Fruit fly (Drosophila melanogaster) whole organism, embryonic: ENCODE measurements around the gene CG8135.

Source experiments
- Atf-2 ChIP-seq: fragments of 200-800 bp; sonication (Bioruptor generic); optimal IDR thresholded peaks from 2 replicates; lab custom pipeline; 2016; ENCODE audit warnings: missing biosample characterization, missing genetic modification characterization
- CG10565 ChIP-seq: fragments of 200-800 bp; sonication (Bioruptor generic); optimal IDR thresholded peaks from 3 replicates; lab custom pipeline; 2016; ENCODE audit warnings: missing biosample characterization, mild to moderate bottlenecking, missing genetic modification characterization
- CG11695 ChIP-seq: fragments of 200-800 bp; sonication (Bioruptor generic); IDR thresholded peaks from 3 replicates; pipeline ENCODE4 v1.3.6; 2022; ENCODE audit warnings: missing biosample characterization, missing genetic modification characterization
- CG11696 ChIP-seq: fragments of 200-800 bp; sonication (Bioruptor generic); IDR thresholded peaks from 2 replicates; pipeline ENCODE4 v1.3.6; 2022; ENCODE audit warnings: missing biosample characterization, missing genetic modification characterization
- CG1233 ChIP-seq: fragments of 200-800 bp; sonication (Bioruptor generic); optimal IDR thresholded peaks from 4 replicates; lab custom pipeline; 2018; ENCODE audit warnings: missing biosample characterization, mild to moderate bottlenecking, missing genetic modification characterization
- CG15514 ChIP-seq: fragments of 200-800 bp; sonication (Bioruptor generic); optimal IDR thresholded peaks from 3 replicates; lab custom pipeline; 2017; ENCODE audit warnings: missing biosample characterization, missing genetic modification characterization, mild to moderate bottlenecking, moderate library complexity, missing genetic modification reagents
- CG17328 ChIP-seq: fragments of 200-800 bp; sonication (Bioruptor generic); IDR thresholded peaks from 2 replicates; pipeline ENCODE4 v1.3.6; 2022; ENCODE audit warnings: missing biosample characterization, missing genetic modification characterization
- CG17612 ChIP-seq: fragments of 200-800 bp; sonication (Bioruptor generic); IDR thresholded peaks from 2 replicates; pipeline ENCODE4 v1.3.6; 2022; ENCODE audit warnings: missing biosample characterization, missing genetic modification characterization
- CG17802 ChIP-seq: fragments of 200-800 bp; sonication (Bioruptor generic); optimal IDR thresholded peaks from 2 replicates; lab custom pipeline; 2018; ENCODE audit warnings: missing biosample characterization, mild to moderate bottlenecking, missing genetic modification characterization, moderate library complexity
- CG31441 ChIP-seq: fragments of 200-800 bp; sonication (Bioruptor generic); IDR thresholded peaks from 2 replicates; pipeline ENCODE4 v1.3.6; 2022; ENCODE audit warnings: missing biosample characterization, missing genetic modification characterization
- CG42726 ChIP-seq: fragments of 200-800 bp; sonication (Bioruptor generic); IDR thresholded peaks from 2 replicates; pipeline ENCODE4 v1.3.6; 2022; ENCODE audit warnings: missing biosample characterization, missing genetic modification characterization; ENCODE audit not compliant: partially characterized antibody
- CG5245 ChIP-seq: fragments of 200-800 bp; sonication (Bioruptor generic); optimal IDR thresholded peaks from 3 replicates; lab custom pipeline; 2016; ENCODE audit warnings: missing biosample characterization, missing genetic modification characterization
- CG7786 ChIP-seq: fragments of 200-800 bp; sonication (Bioruptor generic); optimal IDR thresholded peaks from 2 replicates; lab custom pipeline; 2016; ENCODE audit warnings: missing biosample characterization, missing genetic modification characterization
- CG8388 ChIP-seq: fragments of 200-800 bp; sonication (Bioruptor generic); optimal IDR thresholded peaks from 2 replicates; lab custom pipeline; 2019; ENCODE audit warnings: missing biosample characterization, mild to moderate bottlenecking, missing genetic modification characterization, moderate library complexity
- CG8765 ChIP-seq: fragments of 200-800 bp; sonication (Bioruptor generic); IDR thresholded peaks from 2 replicates; pipeline ENCODE4 v1.3.6; 2022; ENCODE audit warnings: missing biosample characterization, missing genetic modification characterization
- CG8944 ChIP-seq: fragments of 200-800 bp; sonication (Bioruptor generic); optimal IDR thresholded peaks from 3 replicates; lab custom pipeline; 2016; ENCODE audit warnings: missing biosample characterization, missing genetic modification characterization
- Dll ChIP-seq: fragments of 200-800 bp; sonication (Bioruptor generic); IDR thresholded peaks from 4 replicates; pipeline ENCODE4 v1.3.6; 2022; ENCODE audit warnings: missing biosample characterization, missing genetic modification characterization; ENCODE audit not compliant: partially characterized antibody
- Doc3 ChIP-seq: fragments of 200-800 bp; sonication (Bioruptor generic); IDR thresholded peaks from 3 replicates; pipeline ENCODE4 v1.3.6; 2022; ENCODE audit warnings: missing biosample characterization, missing genetic modification characterization; ENCODE audit not compliant: partially characterized antibody
- E2f1 ChIP-seq: fragments of 200-800 bp; sonication (Bioruptor generic); IDR thresholded peaks from 2 replicates; pipeline ENCODE4 v1.3.6; 2022; ENCODE audit warnings: missing biosample characterization, missing genetic modification characterization
- HHEX ChIP-seq: fragments of 200-800 bp; sonication (Bioruptor generic); optimal IDR thresholded peaks from 3 replicates; lab custom pipeline; 2017; ENCODE audit warnings: missing biosample characterization, mild to moderate bottlenecking, missing genetic modification characterization, missing genetic modification reagents
- HLH3B ChIP-seq: fragments of 200-800 bp; sonication (Bioruptor generic); IDR thresholded peaks from 2 replicates; pipeline ENCODE4 v1.3.6; 2022; ENCODE audit warnings: missing biosample characterization, missing genetic modification characterization
- Hmx ChIP-seq: fragments of 200-800 bp; sonication (Bioruptor generic); optimal IDR thresholded peaks from 2 replicates; lab custom pipeline; 2016; ENCODE audit warnings: missing biosample characterization, missing genetic modification characterization
- Lim3 ChIP-seq: fragments of 200-800 bp; sonication (Bioruptor generic); IDR thresholded peaks from 2 replicates; pipeline ENCODE4 v1.3.6; 2022; ENCODE audit warnings: missing biosample characterization, missing genetic modification characterization
- Max ChIP-seq: fragments of 200-800 bp; sonication (Bioruptor generic); optimal IDR thresholded peaks from 2 replicates; lab custom pipeline; 2016; ENCODE audit warnings: missing biosample characterization, mild to moderate bottlenecking, missing genetic modification characterization
- Nf-YA ChIP-seq: fragments of 200-800 bp; sonication (Bioruptor generic); IDR thresholded peaks from 2 replicates; pipeline ENCODE4 v1.3.6; 2022; ENCODE audit warnings: missing biosample characterization, missing genetic modification characterization
- Oaz ChIP-seq: fragments of 200-800 bp; sonication (Bioruptor generic); IDR thresholded peaks from 2 replicates; pipeline ENCODE4 v1.3.6; 2022; ENCODE audit warnings: missing biosample characterization, missing genetic modification characterization
- Oli ChIP-seq: fragments of 200-800 bp; sonication (Bioruptor generic); optimal IDR thresholded peaks from 2 replicates; lab custom pipeline; 2018; ENCODE audit warnings: missing biosample characterization, mild to moderate bottlenecking, missing genetic modification characterization, moderate library complexity
- Optix ChIP-seq: fragments of 200-800 bp; sonication (Bioruptor generic); IDR thresholded peaks from 3 replicates; pipeline ENCODE4 v1.3.6; 2022; ENCODE audit warnings: missing biosample characterization, missing genetic modification characterization
- Pdp1 ChIP-seq, 2 experiments: fragments of 200-800 bp; sonication (Bioruptor generic); optimal IDR thresholded peaks; 3 replicates each; lab custom pipeline; 2016; ENCODE audit warnings: missing biosample characterization in 2 of 2, missing genetic modification characterization in 2 of 2, mild to moderate bottlenecking in 1 of 2, moderate library complexity in 1 of 2
- Sry-δ ChIP-seq: fragments of 200-800 bp; sonication (Bioruptor generic); optimal IDR thresholded peaks from 2 replicates; lab custom pipeline; 2016; ENCODE audit warnings: missing biosample characterization, missing genetic modification characterization
- Taf1 ChIP-seq: fragments of 200-800 bp; sonication (Bioruptor generic); IDR thresholded peaks from 2 replicates; pipeline ENCODE4 v1.3.6; 2022; ENCODE audit warnings: missing biosample characterization, missing genetic modification characterization
- al ChIP-seq: fragments of 200-800 bp; sonication (Bioruptor generic); IDR thresholded peaks from 2 replicates; pipeline ENCODE4 v1.3.6; 2022; ENCODE audit warnings: missing biosample characterization, missing genetic modification characterization
- az2 ChIP-seq: fragments of 200-800 bp; sonication (Bioruptor generic); optimal IDR thresholded peaks from 3 replicates; lab custom pipeline; 2016; ENCODE audit warnings: missing biosample characterization, missing genetic modification characterization
- cato ChIP-seq: fragments of 200-800 bp; sonication (Bioruptor generic); optimal IDR thresholded peaks from 2 replicates; lab custom pipeline; 2016; ENCODE audit warnings: missing biosample characterization, missing genetic modification characterization, borderline replicate concordance
- chn ChIP-seq: fragments of 200-800 bp; sonication (Bioruptor generic); optimal IDR thresholded peaks from 2 replicates; lab custom pipeline; 2016; ENCODE audit warnings: missing biosample characterization, missing genetic modification characterization
- cwo ChIP-seq: fragments of 200-800 bp; sonication (Bioruptor generic); optimal IDR thresholded peaks from 3 replicates; lab custom pipeline; 2017; ENCODE audit warnings: missing biosample characterization, missing genetic modification characterization, mild to moderate bottlenecking, moderate library complexity, missing genetic modification reagents
- disco-r ChIP-seq: fragments of 200-800 bp; sonication (Bioruptor generic); optimal IDR thresholded peaks from 2 replicates; lab custom pipeline; 2016; ENCODE audit warnings: missing biosample characterization, missing genetic modification characterization
- dmrt11E ChIP-seq: fragments of 200-800 bp; sonication (Bioruptor generic); optimal IDR thresholded peaks from 3 replicates; lab custom pipeline; 2018; ENCODE audit warnings: missing biosample characterization, mild to moderate bottlenecking, missing genetic modification characterization, moderate library complexity
- esg ChIP-seq: fragments of 200-800 bp; sonication (Bioruptor generic); conservative IDR thresholded peaks from 2 replicates; pipeline ENCODE4 v1.3.6; 2022; ENCODE audit warnings: missing biosample characterization, missing genetic modification characterization
- gem ChIP-seq: fragments of 200-800 bp; sonication (Bioruptor generic); optimal IDR thresholded peaks from 2 replicates; lab custom pipeline; 2019; ENCODE audit warnings: missing biosample characterization, mild to moderate bottlenecking, missing genetic modification characterization, moderate library complexity
- gfzf ChIP-seq: fragments of 200-800 bp; sonication (Bioruptor generic); optimal IDR thresholded peaks from 2 replicates; lab custom pipeline; 2016; ENCODE audit warnings: missing biosample characterization, mild to moderate bottlenecking, missing genetic modification characterization, moderate library complexity
- gsb-n ChIP-seq: fragments of 200-800 bp; sonication (Bioruptor generic); optimal IDR thresholded peaks from 3 replicates; lab custom pipeline; 2018; ENCODE audit warnings: missing biosample characterization, mild to moderate bottlenecking, missing genetic modification characterization
- ind ChIP-seq: fragments of 200-800 bp; sonication (Bioruptor generic); optimal IDR thresholded peaks from 3 replicates; lab custom pipeline; 2016; ENCODE audit warnings: missing biosample characterization, missing genetic modification characterization
- jigr1 ChIP-seq: fragments of 200-800 bp; sonication (Bioruptor generic); IDR thresholded peaks from 3 replicates; pipeline ENCODE4 v1.3.6; 2022; ENCODE audit warnings: missing biosample characterization, missing genetic modification characterization
- kay ChIP-seq: fragments of 200-800 bp; sonication (Bioruptor generic); optimal IDR thresholded peaks from 2 replicates; lab custom pipeline; 2016; ENCODE audit warnings: missing biosample characterization, missing genetic modification characterization
- luna ChIP-seq: fragments of 200-800 bp; sonication (Bioruptor generic); optimal IDR thresholded peaks from 2 replicates; lab custom pipeline; 2016; ENCODE audit warnings: missing biosample characterization, missing genetic modification characterization
- pb ChIP-seq: fragments of 200-800 bp; sonication (Bioruptor generic); optimal IDR thresholded peaks from 3 replicates; lab custom pipeline; 2016; ENCODE audit warnings: missing biosample characterization, missing genetic modification characterization
- sug ChIP-seq: fragments of 200-800 bp; optimal IDR thresholded peaks from 2 replicates; lab custom pipeline; 2019; ENCODE audit warnings: missing biosample characterization, mild to moderate bottlenecking, missing genetic modification characterization, moderate library complexity
- wdn ChIP-seq: fragments of 200-800 bp; sonication (Bioruptor generic); IDR thresholded peaks from 2 replicates; pipeline ENCODE4 v1.3.6; 2022; ENCODE audit warnings: missing biosample characterization, missing genetic modification characterization
- zf30C ChIP-seq: fragments of 200-800 bp; sonication (Bioruptor generic); optimal IDR thresholded peaks from 3 replicates; lab custom pipeline; 2018; ENCODE audit warnings: missing biosample characterization, mild to moderate bottlenecking, missing genetic modification characterization
- zfh2 ChIP-seq: fragments of 200-800 bp; sonication (Bioruptor generic); optimal IDR thresholded peaks from 2 replicates; lab custom pipeline; 2016; ENCODE audit warnings: missing biosample characterization, missing genetic modification characterization

Gene CG8135

DNA sequence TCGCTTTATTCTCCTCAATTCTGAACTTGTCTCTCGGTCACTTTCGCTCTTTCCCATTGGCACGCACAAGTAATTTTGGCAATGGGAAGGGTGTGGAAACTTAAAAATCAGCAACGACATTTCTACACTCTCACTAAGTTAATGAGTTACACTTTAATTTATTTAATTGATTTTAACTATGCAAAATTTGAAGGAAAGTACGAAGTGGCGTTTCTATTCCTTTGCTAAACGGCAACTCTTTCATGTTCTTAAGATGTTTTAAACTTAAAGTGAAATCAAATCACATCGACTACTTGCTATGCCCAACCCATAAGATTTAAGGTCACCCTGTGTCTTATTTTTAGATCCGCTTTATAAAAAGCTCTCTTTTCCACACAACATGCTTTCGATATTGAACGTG is 33.8 kb upstream of the CG8135 start (continued):
- TF ChIP-seq Pdp1 (GFP tag; optimal IDR thresholded peaks at IDR 0.05; lab: Kevin White, UChicago), result peak; percentile 28 to 49
- no peak for TF ChIP-seq Sry-δ (GFP tag; lab: Kevin White, UChicago)
- no peak for TF ChIP-seq CG10565 (GFP tag; lab: Kevin White, UChicago)
- TF ChIP-seq CG31441, result peak; percentile 37; the same call in 1 of the 2 replicates
- no peak for TF ChIP-seq disco-r (GFP tag; lab: Kevin White, UChicago)
- TF ChIP-seq esg (GFP tag; lab: Robert Waterston, UW), result peak; percentile 62
- TF ChIP-seq kay, result no peak
- peak; percentile 49 for TF ChIP-seq ind (GFP tag; lab: Kevin White, UChicago)
- TF ChIP-seq Lim3 (GFP tag; lab: Robert Waterston, UW), result no peak
- TF ChIP-seq HHEX (GFP tag; lab: Kevin White, UChicago), result peak; percentile 57
- no peak for TF ChIP-seq Dll (GFP tag; lab: Robert Waterston, UW)
- peak; percentile 48 for TF ChIP-seq CG7786 (GFP tag; lab: Kevin White, UChicago)
- no peak for TF ChIP-seq Nf-YA (GFP tag; lab: Robert Waterston, UW)
- peak; percentile 52; the same call in 1 of the 2 replicates for TF ChIP-seq al
- TF ChIP-seq Taf1, result peak; percentile 29; the same call in 1 of the 2 replicates
- TF ChIP-seq CG8388, result no peak
- peak; percentile 35; the same call in 1 of the 2 replicates for TF ChIP-seq E2f1 (GFP tag; lab: Robert Waterston, UW)
- TF ChIP-seq Optix (GFP tag; lab: Robert Waterston, UW), result no peak
- TF ChIP-seq cwo (GFP tag; lab: Kevin White, UChicago), result peak; percentile 52
- no peak for TF ChIP-seq CG17612
- no peak for TF ChIP-seq jigr1 (GFP tag; lab: Robert Waterston, UW)
- TF ChIP-seq cato (GFP tag; lab: Kevin White, UChicago), result no peak
- no peak for TF ChIP-seq wdn
- TF ChIP-seq gem (tag; lab: Kevin White, UChicago), result peak; percentile 75
- TF ChIP-seq CG17328 (GFP tag; lab: Robert Waterston, UW), result peak; percentile 34; the same call in 1 of the 2 replicates
- peak; percentile 28 for TF ChIP-seq az2 (GFP tag; lab: Kevin White, UChicago)
- TF ChIP-seq zfh2, result peak; percentile 44
- peak; percentile 45 for TF ChIP-seq HLH3B (GFP tag; lab: Robert Waterston, UW)
- TF ChIP-seq zf30C, result no peak
- no peak for TF ChIP-seq Doc3 (GFP tag; lab: Robert Waterston, UW)
- TF ChIP-seq gsb-n (tag; lab: Kevin White, UChicago), result no peak
- no peak for TF ChIP-seq CG42726 (GFP tag; lab: Robert Waterston, UW)
- TF ChIP-seq chn, result peak; percentile 7
- peak; percentile 29; the same call in 1 of the 2 replicates for TF ChIP-seq CG11696 (GFP tag; lab: Robert Waterston, UW)
- no peak for TF ChIP-seq CG8944 (GFP tag; lab: Kevin White, UChicago)
- TF ChIP-seq CG1233 (GFP tag; lab: Kevin White, UChicago), result peak; percentile 32
- TF ChIP-seq CG17802, result no peak
- peak; percentile 11 for TF ChIP-seq Max (GFP tag; lab: Kevin White, UChicago)
- TF ChIP-seq CG5245 (GFP tag; lab: Kevin White, UChicago), result peak; percentile 0
- no peak for TF ChIP-seq luna (GFP tag; lab: Kevin White, UChicago)
- TF ChIP-seq dmrt11E (tag; lab: Kevin White, UChicago), result no peak
- TF ChIP-seq CG8765 (GFP tag; lab: Robert Waterston, UW), result no peak
- TF ChIP-seq sug (tag; lab: Kevin White, UChicago), result peak; percentile 49
- peak; percentile 28 for TF ChIP-seq CG15514 (GFP tag; lab: Kevin White, UChicago)
- peak; percentile 31; the same call in 1 of the 2 replicates for TF ChIP-seq Oaz (GFP tag; lab: Robert Waterston, UW)
- TF ChIP-seq CG11695 (GFP tag; lab: Robert Waterston, UW), result peak; percentile 58; the same call in 1 of the 3 replicates
- TF ChIP-seq Oli (tag; lab: Kevin White, UChicago), result peak; percentile 32
- TF ChIP-seq gfzf, result no peak
- TF ChIP-seq Atf-2 (GFP tag; lab: Kevin White, UChicago), result no peak
- TF ChIP-seq pb (GFP tag; lab: Kevin White, UChicago), result no peak
- no peak for TF ChIP-seq Hmx (GFP tag; lab: Kevin White, UChicago)
